Worm (Caenorhabditis elegans) whole organism, L4 larva: ENCODE data around the gene zip-10.

Experiments used
- T26A8.4 ChIP-seq: fragments of 200-800 bp; sonication (Bioruptor generic); IDR thresholded peaks from 2 replicates; pipeline ENCODE4 v1.3.6; 2022; ENCODE audit warnings: missing genetic modification characterization, missing compliant biosample characterization
- Y48G9A.11 ChIP-seq: fragments of 200-800 bp; sonication (Bioruptor generic); IDR thresholded peaks from 2 replicates; pipeline ENCODE4 v1.3.6; 2022; ENCODE audit warnings: missing genetic modification reagents, missing genetic modification characterization, missing compliant biosample characterization
- aha-1 ChIP-seq: fragments of 150-350 bp; peaks from one replicate; lab custom pipeline; 2014; ENCODE audit warnings: missing biosample characterization, missing genetic modification characterization
- aly-2 ChIP-seq: sonication (generic microtip); optimal IDR thresholded peaks from 2 replicates; lab custom pipeline; 2018; ENCODE audit warnings: missing biosample characterization, missing genetic modification characterization
- ceh-28 ChIP-seq: fragments of 150-350 bp; optimal IDR thresholded peaks from 2 replicates; lab custom pipeline; 2014; ENCODE audit warnings: missing biosample characterization, missing genetic modification reagents, missing genetic modification characterization
- ceh-62 ChIP-seq: sonication (generic microtip); optimal IDR thresholded peaks from 2 replicates; lab custom pipeline; 2017; ENCODE audit warnings: missing biosample characterization, missing genetic modification characterization
- ceh-82 ChIP-seq: sonication (generic microtip); optimal IDR thresholded peaks from 2 replicates; lab custom pipeline; 2017; ENCODE audit warnings: missing biosample characterization, missing genetic modification characterization
- ctbp-1 ChIP-seq: fragments of 200-800 bp; sonication (Bioruptor generic); IDR thresholded peaks from 2 replicates; pipeline ENCODE4 v1.3.6; 2022; ENCODE audit warnings: missing genetic modification reagents, missing genetic modification characterization, missing compliant biosample characterization
- daf-12 ChIP-seq: fragments of 150-350 bp; optimal IDR thresholded peaks from 2 replicates; lab custom pipeline; 2014; ENCODE audit warnings: missing biosample characterization, missing genetic modification reagents, missing genetic modification characterization
- dpl-1 ChIP-seq: fragments of 150-350 bp; optimal IDR thresholded peaks from 2 replicates; lab custom pipeline; 2014; ENCODE audit warnings: missing biosample characterization, missing genetic modification reagents, missing genetic modification characterization
- dve-1 ChIP-seq: sonication (generic microtip); optimal IDR thresholded peaks from 2 replicates; lab custom pipeline; 2017; ENCODE audit warnings: antibody characterized with exemption, mild to moderate bottlenecking, missing genetic modification characterization, missing compliant biosample characterization; ENCODE audit not compliant: insufficient read depth
- egl-43 ChIP-seq: fragments of 200-800 bp; sonication (Bioruptor generic); IDR thresholded peaks from 2 replicates; pipeline ENCODE4 v1.3.6; 2022; ENCODE audit warnings: missing genetic modification reagents, missing genetic modification characterization, missing compliant biosample characterization
- fkh-10 ChIP-seq: fragments of 150-350 bp; optimal IDR thresholded peaks from 2 replicates; lab custom pipeline; 2014; ENCODE audit warnings: missing biosample characterization, missing genetic modification reagents, missing genetic modification characterization
- hif-1 ChIP-seq, 2 experiments: sonication (generic microtip); optimal IDR thresholded peaks; 2 replicates each; lab custom pipeline; 2016 to 2017; ENCODE audit warnings: missing compliant biosample characterization in 2 of 2, missing genetic modification characterization in 2 of 2, missing genetic modification reagents in 2 of 2, missing genotype in 2 of 2, mild to moderate bottlenecking in 1 of 2
- hlh-11 ChIP-seq: fragments of 200-800 bp; sonication (Bioruptor generic); optimal IDR thresholded peaks from 2 replicates; lab custom pipeline; 2018; ENCODE audit warnings: mild to moderate bottlenecking, missing genetic modification characterization, missing compliant biosample characterization
- hlh-30 ChIP-seq: sonication (generic microtip); optimal IDR thresholded peaks from 2 replicates; lab custom pipeline; 2017; ENCODE audit warnings: antibody characterized with exemption, mild to moderate bottlenecking, missing genetic modification characterization, missing compliant biosample characterization; ENCODE audit not compliant: insufficient read depth
- lin-1 ChIP-seq: fragments of 200-800 bp; sonication (Bioruptor generic); IDR thresholded peaks from 2 replicates; pipeline ENCODE4 v1.3.6; 2022; ENCODE audit warnings: missing genetic modification reagents, missing genetic modification characterization, missing compliant biosample characterization
- lin-13 ChIP-seq: fragments of 150-350 bp; optimal IDR thresholded peaks from 2 replicates; lab custom pipeline; 2014; ENCODE audit warnings: missing biosample characterization, missing genetic modification reagents, missing genetic modification characterization
- mes-2 ChIP-seq: sonication (generic microtip); optimal IDR thresholded peaks from 2 replicates; lab custom pipeline; 2016; ENCODE audit warnings: missing genotype, mild to moderate bottlenecking, missing genetic modification characterization, missing compliant biosample characterization; ENCODE audit not compliant: poor library complexity, severe bottlenecking
- nhr-10 ChIP-seq: fragments of 150-350 bp; optimal IDR thresholded peaks from 2 replicates; lab custom pipeline; 2014; ENCODE audit warnings: missing biosample characterization, missing genetic modification characterization
- nhr-25 ChIP-seq: sonication (generic microtip); optimal IDR thresholded peaks from 2 replicates; lab custom pipeline; 2017; ENCODE audit warnings: missing genetic modification characterization, mild to moderate bottlenecking, missing compliant biosample characterization, antibody characterized with exemption, moderate library complexity, borderline replicate concordance; ENCODE audit not compliant: insufficient read depth
- nhr-28 ChIP-seq: fragments of 150-350 bp; optimal IDR thresholded peaks from 2 replicates; lab custom pipeline; 2014; ENCODE audit warnings: missing biosample characterization, missing genetic modification characterization
- nhr-41 ChIP-seq: fragments of 200-800 bp; sonication (Bioruptor generic); IDR thresholded peaks from 2 replicates; pipeline ENCODE4 v1.3.6; 2022; ENCODE audit warnings: missing genetic modification reagents, missing genetic modification characterization, missing compliant biosample characterization
- nhr-6 ChIP-seq: fragments of 150-350 bp; optimal IDR thresholded peaks from 2 replicates; lab custom pipeline; 2014; ENCODE audit warnings: missing biosample characterization, missing genetic modification characterization
- nhr-77 ChIP-seq: fragments of 150-350 bp; optimal IDR thresholded peaks from 2 replicates; lab custom pipeline; 2014; ENCODE audit warnings: missing biosample characterization, missing genetic modification characterization
- pha-4 ChIP-seq, 2 experiments: fragments of 150-350 bp in 1 of 2; fragments of 200-800 bp in 1 of 2; sonication (Bioruptor generic) in 1 of 2; IDR thresholded peaks in 1 of 2; optimal IDR thresholded peaks in 1 of 2; 2 replicates each; pipeline versions ENCODE4 v1.3.6 to Lab custom; 2014 to 2022; ENCODE audit warnings: missing genetic modification characterization in 2 of 2, missing genetic modification reagents in 2 of 2, missing biosample characterization in 1 of 2, missing compliant biosample characterization in 1 of 2
- pqm-1 ChIP-seq: sonication (generic microtip); optimal IDR thresholded peaks from 2 replicates; lab custom pipeline; 2017; ENCODE audit warnings: missing biosample characterization, missing genetic modification characterization
- rbr-2 ChIP-seq: sonication (generic microtip); optimal IDR thresholded peaks from 2 replicates; lab custom pipeline; 2016; ENCODE audit warnings: missing genotype, missing genetic modification characterization, missing compliant biosample characterization
- skn-1 ChIP-seq: fragments of 150-350 bp; optimal IDR thresholded peaks from 2 replicates; lab custom pipeline; 2014; ENCODE audit warnings: missing biosample characterization, missing genetic modification characterization
- unc-62 ChIP-seq, 3 experiments: fragments of 150-350 bp in 1 of 3; sonication (generic microtip); optimal IDR thresholded peaks in 2 of 3; peaks in 1 of 3; 1 replicate in 1 of 3; 2 replicates in 2 of 3; lab custom pipeline; 2014 to 2017; ENCODE audit warnings: missing biosample characterization in 3 of 3, missing genetic modification characterization in 3 of 3, missing genetic modification reagents in 3 of 3, missing genotype in 1 of 3
- ztf-7 ChIP-seq: fragments of 150-350 bp; optimal IDR thresholded peaks from 2 replicates; lab custom pipeline; 2014; ENCODE audit warnings: missing biosample characterization, missing genetic modification characterization

Gene zip-10

DNA sequence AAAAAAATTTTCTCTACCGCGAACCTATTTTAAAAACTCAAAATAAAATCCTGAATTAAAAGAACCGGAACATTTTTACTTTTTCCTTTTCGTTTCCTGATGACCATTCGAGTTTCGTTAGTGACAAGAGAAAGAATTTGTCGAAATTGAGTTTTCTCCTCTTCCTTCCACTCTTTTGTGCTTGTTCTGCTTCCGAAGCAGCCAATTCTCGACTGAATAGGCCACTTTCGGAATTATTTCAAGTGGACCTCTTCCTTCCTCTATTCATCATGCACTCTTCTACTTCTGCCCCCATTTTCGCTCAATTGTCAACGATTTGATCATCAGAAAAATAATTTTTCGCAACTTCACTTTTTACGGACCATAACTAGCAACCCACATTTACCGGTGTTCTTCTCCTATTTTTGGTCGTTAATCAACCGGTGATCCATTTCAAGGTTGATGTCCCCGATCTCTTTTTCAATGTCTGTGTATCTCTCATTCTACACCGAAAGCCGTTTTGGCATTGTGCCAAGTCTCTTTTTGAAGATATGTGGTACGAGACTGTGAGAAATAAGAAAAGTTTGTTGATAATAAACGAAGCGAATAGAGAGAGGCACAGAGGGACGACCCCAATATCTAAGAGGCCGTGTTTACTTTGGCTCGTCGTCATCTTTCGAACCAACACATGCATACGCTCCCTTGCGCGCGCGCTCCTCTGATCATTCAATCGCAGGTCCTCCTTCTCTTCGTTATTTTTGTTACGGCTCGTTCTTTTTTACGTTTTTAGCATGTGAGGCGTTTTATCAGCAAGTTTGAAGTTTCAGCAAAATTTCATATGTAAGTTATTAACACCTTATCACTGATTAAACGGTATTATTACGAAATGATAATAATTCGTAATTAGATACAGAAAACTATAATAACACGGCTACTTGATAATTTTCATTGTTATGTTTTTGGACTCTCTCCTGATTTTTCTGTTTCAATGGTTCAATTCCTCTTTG is 24.3 kb upstream of the zip-10 start:
- TF ChIP-seq T26A8.4 (GFP tag; lab: Robert Waterston, UW) (no peak), nhr-77 (tag; lab: Kevin White, UChicago) (no peak), hlh-30 (tag; lab: Kevin White, UChicago) (peak; percentile 51), hlh-11 (tag; lab: Kevin White, UChicago) (peak; percentile 49), fkh-10 (GFP tag; lab: Kevin White, UChicago) (peak; percentile 78), ctbp-1 (GFP tag; lab: Robert Waterston, UW) (0 out of 2 replicates have a peak, but pooled peaks have one; percentile 22), nhr-6 (tag; lab: Kevin White, UChicago) (peak; percentile 24), pha-4 (GFP tag; IDR thresholded peaks at IDR 0.05; lab: Robert Waterston, UW) (no peak), pha-4 (tag; optimal IDR thresholded peaks at IDR 0.05; lab: Kevin White, UChicago) (peak; percentile 84), unc-62 (GFP tag; optimal IDR thresholded peaks at IDR 0.05 in 1 of 2; lab: Kevin White, UChicago) (peak in 1 of 2 experiments; percentile 69), unc-62 (tag; optimal IDR thresholded peaks at IDR 0.05; lab: Kevin White, UChicago) (no peak), pqm-1 (tag; lab: Kevin White, UChicago) (peak; percentile 42)

DNA sequence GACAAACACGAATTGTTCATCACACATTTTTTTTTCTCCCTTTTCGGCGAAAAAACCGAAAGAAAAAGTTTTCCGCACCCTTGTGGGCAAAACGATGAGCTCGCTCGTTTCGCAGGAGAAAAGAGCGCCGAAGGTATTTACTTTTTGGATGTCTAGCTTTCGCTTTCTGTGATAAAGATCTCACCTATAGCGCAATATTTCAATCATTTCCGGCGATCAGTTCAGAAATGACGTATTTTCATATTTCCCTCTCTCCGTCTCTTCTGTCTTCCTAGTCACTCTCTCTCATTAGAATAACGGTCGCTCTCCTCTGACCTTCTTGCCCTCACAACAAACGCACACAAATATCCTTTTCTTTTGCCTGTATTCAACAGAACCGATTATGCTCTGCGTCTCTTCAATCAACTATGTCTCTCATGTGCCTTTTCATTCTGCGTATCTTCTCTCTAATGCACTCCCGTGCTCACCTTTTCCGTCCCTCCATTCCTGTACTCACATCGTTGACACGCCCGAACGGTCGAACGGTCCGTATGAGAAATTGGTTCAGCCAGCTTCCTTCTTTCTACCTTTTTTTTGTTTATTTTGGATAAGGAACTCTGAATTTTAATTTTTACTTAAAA is 23.3 kb upstream of the zip-10 start:
- TF ChIP-seq ztf-7 (tag; lab: Kevin White, UChicago) (no peak), dpl-1 (GFP tag; lab: Kevin White, UChicago) (no peak), nhr-6 (tag; lab: Kevin White, UChicago) (peak; percentile 35), nhr-41 (GFP tag; lab: Robert Waterston, UW) (no peak), nhr-28 (peak; percentile 32), lin-1 (GFP tag; lab: Robert Waterston, UW) (no peak), Y48G9A.11 (GFP tag; lab: Robert Waterston, UW) (no peak), dve-1 (no peak), hlh-11 (tag; lab: Kevin White, UChicago) (peak; percentile 31), aha-1 (tag; lab: Kevin White, UChicago) (peak; percentile 77)

- TF ChIP-seq daf-12: no peak
- TF ChIP-seq skn-1 (tag; lab: Kevin White, UChicago): no peak
- no peak for TF ChIP-seq ceh-28 (tag; lab: Kevin White, UChicago)
- no peak for TF ChIP-seq mes-2 (tag; lab: Kevin White, UChicago)
- no peak for TF ChIP-seq ceh-82 (tag; lab: Kevin White, UChicago)
- TF ChIP-seq hif-1 (tag; optimal IDR thresholded peaks at IDR 0.05; lab: Kevin White, UChicago): no peak
- TF ChIP-seq rbr-2 (tag; lab: Kevin White, UChicago): no peak
- TF ChIP-seq aly-2 (tag; lab: Kevin White, UChicago): no peak
- no peak for TF ChIP-seq pqm-1 (tag; lab: Kevin White, UChicago)
- no peak for TF ChIP-seq fkh-10 (GFP tag; lab: Kevin White, UChicago)
- TF ChIP-seq dve-1: no peak
- TF ChIP-seq ceh-62 (tag; lab: Kevin White, UChicago): no peak
- TF ChIP-seq nhr-25 (tag; lab: Kevin White, UChicago): no peak
- TF ChIP-seq egl-43 (GFP tag; lab: Robert Waterston, UW): no peak
Measured at ce11 chrV:11672497-11672896, 21.9 kb upstream of the zip-10 start, which contains the start of gene lgc-44. Gene lgc-44 (minus strand): TSS chrV:11672597.

DNA sequence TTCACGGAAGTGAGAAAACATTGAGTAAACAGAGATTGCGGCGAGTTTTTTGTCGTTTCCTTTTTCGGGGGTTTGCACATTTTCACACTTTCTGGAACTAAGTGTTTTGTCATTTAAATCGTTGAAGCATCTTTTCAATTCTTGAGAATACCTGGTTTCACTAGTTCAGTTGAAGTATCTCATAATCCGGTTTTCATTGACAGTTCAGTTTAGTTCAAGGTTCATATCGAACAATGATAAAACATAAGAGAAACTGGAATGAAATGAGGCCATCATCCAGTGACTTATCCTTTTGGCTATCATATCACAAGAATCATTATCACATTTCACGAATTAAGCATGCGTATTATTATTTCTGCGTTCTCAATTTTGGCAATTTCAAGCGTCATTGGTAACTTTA is 16.6 kb upstream of the zip-10 start, which contains the start of gene F46F3.3:
F46F3.3 (plus strand) TSS at position 301 of the 400 bp plus-strand sequence.
- TF ChIP-seq nhr-10: no peak
- no peak for TF ChIP-seq lin-13
- TF ChIP-seq unc-62 (GFP tag; optimal IDR thresholded peaks at IDR 0.05 in 1 of 2; lab: Kevin White, UChicago): peak in 1 of 2 experiments; percentile 17
- TF ChIP-seq unc-62 (tag; optimal IDR thresholded peaks at IDR 0.05; lab: Kevin White, UChicago): no peak
- TF ChIP-seq lin-1 (GFP tag; lab: Robert Waterston, UW): no peak
- TF ChIP-seq hlh-30 (tag; lab: Kevin White, UChicago): no peak
